Worm (Caenorhabditis elegans) whole organism, early embryonic: ENCODE data around the gene K06A4.6.

Source experiments
- aly-1 ChIP-seq: sonication (generic microtip); optimal IDR thresholded peaks from 2 replicates; lab custom pipeline; 2016; ENCODE audit warnings: missing genetic modification characterization, missing compliant biosample characterization
- ama-1 ChIP-seq: fragments of 150-350 bp; optimal IDR thresholded peaks from 2 replicates; lab custom pipeline; 2014
- ceh-13 ChIP-seq: fragments of 200-800 bp; sonication (Bioruptor generic); optimal IDR thresholded peaks from 2 replicates; lab custom pipeline; 2018; ENCODE audit warnings: mild to moderate bottlenecking, missing genetic modification characterization, missing compliant biosample characterization
- ceh-36 ChIP-seq: sonication (generic microtip); optimal IDR thresholded peaks from 2 replicates; lab custom pipeline; 2016; ENCODE audit warnings: missing genetic modification characterization, inconsistent platforms, missing compliant biosample characterization
- ets-7 ChIP-seq: sonication (generic microtip); optimal IDR thresholded peaks from 2 replicates; lab custom pipeline; 2016; ENCODE audit warnings: missing genotype, missing genetic modification characterization, missing compliant biosample characterization
- flt-1 ChIP-seq: fragments of 200-800 bp; sonication (Bioruptor generic); IDR thresholded peaks from 2 replicates; pipeline ENCODE4 v1.3.6; 2022; ENCODE audit warnings: missing genetic modification characterization, missing compliant biosample characterization
- hmbx-1 ChIP-seq: sonication (generic microtip); optimal IDR thresholded peaks from 2 replicates; lab custom pipeline; 2016; ENCODE audit warnings: mild to moderate bottlenecking, missing genetic modification characterization, missing compliant biosample characterization
- hnd-1 ChIP-seq: sonication (generic microtip); optimal IDR thresholded peaks from 2 replicates; lab custom pipeline; 2016; ENCODE audit warnings: missing genetic modification characterization, missing compliant biosample characterization
- pes-1 ChIP-seq: fragments of 200-800 bp; sonication (Bioruptor generic); IDR thresholded peaks from 2 replicates; pipeline ENCODE4 v1.3.6; 2022; ENCODE audit warnings: missing genetic modification reagents, missing genetic modification characterization, missing compliant biosample characterization
- scrt-1 ChIP-seq: fragments of 200-800 bp; sonication (Bioruptor generic); IDR thresholded peaks from 2 replicates; pipeline ENCODE4 v1.3.6; 2022; ENCODE audit warnings: missing genetic modification characterization, missing compliant biosample characterization
- tbx-11 ChIP-seq: fragments of 200-800 bp; sonication (Bioruptor generic); IDR thresholded peaks from 2 replicates; pipeline ENCODE4 v1.3.6; 2022; ENCODE audit warnings: missing genetic modification characterization, missing compliant biosample characterization
- tbx-37 ChIP-seq: fragments of 200-800 bp; sonication (Bioruptor generic); conservative IDR thresholded peaks from 2 replicates; pipeline ENCODE4 v1.3.6; 2022; ENCODE audit warnings: missing genetic modification reagents, missing genetic modification characterization, missing compliant biosample characterization
- tra-4 ChIP-seq: sonication (generic microtip); optimal IDR thresholded peaks from 2 replicates; lab custom pipeline; 2017; ENCODE audit warnings: missing genetic modification characterization, missing compliant biosample characterization

- no peak for TF ChIP-seq aly-1
- TF ChIP-seq ceh-13 (GFP tag; lab: Kevin White, UChicago), result no peak
- TF ChIP-seq tbx-37, result no peak
- TF ChIP-seq scrt-1, result no peak
- no peak for TF ChIP-seq flt-1 (GFP tag; lab: Robert Waterston, UW)
- no peak for TF ChIP-seq tbx-11
- TF ChIP-seq ama-1 (lab: Kevin White, UChicago), result no peak
- no peak for TF ChIP-seq tra-4
- TF ChIP-seq hmbx-1 (tag; lab: Kevin White, UChicago), result no peak
- no peak for TF ChIP-seq pes-1 (GFP tag; lab: Robert Waterston, UW)
- no peak for TF ChIP-seq ets-7 (tag; lab: Kevin White, UChicago)
- TF ChIP-seq hnd-1 (tag; lab: Kevin White, UChicago), result no peak
- no peak for TF ChIP-seq ceh-36
Measured at ce11 chrV:9473924-9474323, 6.5 kb downstream of the K06A4.6 start.
